Worm (Caenorhabditis elegans) whole organism, L3 larva: Measurements from ENCODE around the gene T13C2.2.

Experiments
- aly-2 ChIP-seq: fragments of 150-350 bp; optimal IDR thresholded peaks from 2 replicates; lab custom pipeline; 2014; ENCODE audit warnings: missing biosample characterization, missing genetic modification characterization
- ama-1 ChIP-seq: fragments of 150-350 bp; optimal IDR thresholded peaks from 2 replicates; lab custom pipeline; 2018
- egl-27 ChIP-seq: sonication (generic microtip); optimal IDR thresholded peaks from 4 replicates; lab custom pipeline; 2017; ENCODE audit warnings: missing biosample characterization, missing genetic modification reagents, missing genetic modification characterization
- nhr-12 ChIP-seq: fragments of 150-350 bp; optimal IDR thresholded peaks from 2 replicates; lab custom pipeline; 2014; ENCODE audit warnings: missing biosample characterization, missing genetic modification characterization
- nhr-25 ChIP-seq: sonication (generic microtip); optimal IDR thresholded peaks from 2 replicates; lab custom pipeline; 2017; ENCODE audit warnings: missing biosample characterization, missing genetic modification characterization
- nhr-76 ChIP-seq: fragments of 150-350 bp; sonication (generic microtip); optimal IDR thresholded peaks from 5 replicates; lab custom pipeline; 2014; ENCODE audit warnings: missing biosample characterization, missing genetic modification characterization
- ztf-11 ChIP-seq: fragments of 150-350 bp; optimal IDR thresholded peaks from 2 replicates; lab custom pipeline; 2014; ENCODE audit warnings: missing biosample characterization, missing genetic modification characterization

DNA sequence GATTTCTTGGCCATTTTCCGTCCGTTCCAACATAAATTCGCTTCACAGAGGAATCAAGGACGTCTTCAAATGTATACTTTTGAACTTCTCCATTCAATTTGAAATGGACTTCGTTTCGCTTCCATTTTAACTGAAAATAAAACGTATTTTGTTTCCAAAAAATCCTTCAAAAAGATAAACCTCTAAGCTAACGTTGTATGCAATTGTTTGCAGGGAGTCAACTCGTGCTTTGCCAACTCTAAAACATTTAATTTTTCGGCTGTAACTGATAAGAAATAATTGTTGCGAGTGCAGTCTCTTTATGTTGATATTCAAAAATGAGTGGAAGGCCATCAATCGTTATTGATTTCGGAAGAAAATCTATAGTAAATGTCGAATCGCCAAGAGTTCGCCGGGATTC lies 24.0 kb upstream of the T13C2.2 start, which contains the start of gene F41G3.18:
- no peak for TF ChIP-seq nhr-76 (tag; lab: Kevin White, UChicago)
- TF ChIP-seq nhr-25 (tag; lab: Kevin White, UChicago) = no peak
- TF ChIP-seq ztf-11 (tag; lab: Kevin White, UChicago) = no peak
- no peak for TF ChIP-seq egl-27 (tag; lab: Kevin White, UChicago)
- no peak for TF ChIP-seq ama-1 (lab: Kevin White, UChicago)
- no peak for TF ChIP-seq nhr-12 (tag; lab: Kevin White, UChicago)
- no peak for TF ChIP-seq aly-2 (tag; lab: Kevin White, UChicago)
